Worm (Caenorhabditis elegans): ENCODE results near the gene F07H5.7.

Gene F07H5.7

ce11 chrII:8818978-8819896, 25.3 kb upstream of the F07H5.7 start, which contains the start of gene F46C5.10:
Gene F46C5.10, minus strand, starts transcription at chrII:8819028.
- TF ChIP-seq rnt-1 (tag; optimal IDR thresholded peaks at IDR 0.05) (no peak), ets-5 (GFP tag; IDR thresholded peaks at IDR 0.05) (no peak), tlp-1 (tag; optimal IDR thresholded peaks at IDR 0.05) (no peak), fkh-4 (tag; optimal IDR thresholded peaks at IDR 0.05; ENCODE audit: borderline replicate concordance) (no peak), swsn-7 (tag; optimal IDR thresholded peaks at IDR 0.05) (no peak), fkh-8 (tag; optimal IDR thresholded peaks at IDR 0.05) (no peak), lin-14 (GFP tag; optimal IDR thresholded peaks at IDR 0.05) (no peak), ces-1 (GFP tag; optimal IDR thresholded peaks at IDR 0.05) (no peak), irx-1 (tag; optimal IDR thresholded peaks at IDR 0.05) (no peak), nhr-84 (tag; optimal IDR thresholded peaks at IDR 0.05) (no peak), dpl-1 (GFP tag; optimal IDR thresholded peaks at IDR 0.05) (no peak), nhr-20 (tag; optimal IDR thresholded peaks at IDR 0.05) (peak; percentile 55), fos-1 (tag; optimal IDR thresholded peaks at IDR 0.05) (no peak), pqm-1 (tag; optimal IDR thresholded peaks at IDR 0.05) (no peak), lin-39 (tag; optimal IDR thresholded peaks at IDR 0.05) (no peak), ceh-90 (tag; optimal IDR thresholded peaks at IDR 0.05) (no peak), nhr-71 (tag; optimal IDR thresholded peaks at IDR 0.05) (peak; percentile 58), aly-2 (tag; optimal IDR thresholded peaks at IDR 0.05) (no peak), jun-1 (tag; optimal IDR thresholded peaks at IDR 0.05) (no peak), lsy-2 (tag; optimal IDR thresholded peaks at IDR 0.05) (peak in 1 of 2 experiments; percentile 23), zip-4 (GFP tag; optimal IDR thresholded peaks at IDR 0.05) (no peak), mdl-1 (tag; optimal IDR thresholded peaks at IDR 0.05) (no peak), nhr-85 (tag) (peak; percentile 88), elt-2 (tag; optimal IDR thresholded peaks at IDR 0.05) (no peak), C34B4.2 (tag; optimal IDR thresholded peaks at IDR 0.05) (no peak), unc-98 (GFP tag; IDR thresholded peaks at IDR 0.05) (no peak), F16B12.6 (tag; optimal IDR thresholded peaks at IDR 0.05) (no peak), lin-35 (GFP tag; optimal IDR thresholded peaks at IDR 0.05) (peak in 1 of 2 experiments; percentile 33), nhr-77 (tag; optimal IDR thresholded peaks at IDR 0.05) (no peak), mep-1 (tag; optimal IDR thresholded peaks at IDR 0.05) (peak; percentile 5), efl-3 (GFP tag; optimal IDR thresholded peaks at IDR 0.05) (no peak), grh-1 (GFP tag; IDR thresholded peaks at IDR 0.05) (no peak), elt-3 (tag; optimal IDR thresholded peaks at IDR 0.05) (peak in 3 of 6 experiments; percentile 17 to 46 (median 17)), egl-13 (tag; optimal IDR thresholded peaks at IDR 0.05) (no peak), nhr-76 (tag; optimal IDR thresholded peaks at IDR 0.05) (no peak), nhr-237 (tag; optimal IDR thresholded peaks at IDR 0.05) (no peak), alr-1 (tag; optimal IDR thresholded peaks at IDR 0.05; ENCODE audit: borderline replicate concordance) (no peak), vab-15 (tag; optimal IDR thresholded peaks at IDR 0.05) (no peak), efl-1 (optimal IDR thresholded peaks at IDR 0.05) (no peak), efl-1 (GFP tag; optimal IDR thresholded peaks at IDR 0.05 in 1 of 2) (peak in 1 of 2 experiments; percentile 67), pax-3 (tag; optimal IDR thresholded peaks at IDR 0.05) (no peak), lin-15B (tag; optimal IDR thresholded peaks at IDR 0.05) (no peak), unc-130 (tag; optimal IDR thresholded peaks at IDR 0.05) (no peak), sptf-1 (tag; optimal IDR thresholded peaks at IDR 0.05) (no peak), nhr-28 (tag; optimal IDR thresholded peaks at IDR 0.05) (no peak), unc-86 (tag; optimal IDR thresholded peaks at IDR 0.05) (no peak), Y116A8C.19 (tag; optimal IDR thresholded peaks at IDR 0.05; ENCODE audit: borderline replicate concordance) (no peak), sox-4 (tag; optimal IDR thresholded peaks at IDR 0.05) (no peak), pag-3 (tag; optimal IDR thresholded peaks at IDR 0.05; ENCODE audit: borderline replicate concordance, insufficient read depth) (no peak), aha-1 (tag; optimal IDR thresholded peaks at IDR 0.05) (no peak), ztf-4 (tag; optimal IDR thresholded peaks at IDR 0.05) (no peak), mab-9 (GFP tag; IDR thresholded peaks at IDR 0.05) (no peak)

All from whole organism, L1 larva.